Fruit fly (Drosophila melanogaster) Kc167 (cell line): ENCODE results near the gene CG43401.

Experiments used
- Myc ChIP-seq: fragments of >200 bp; optimal IDR thresholded peaks from 2 replicates; lab custom pipeline; 2017; ENCODE audit warnings: missing external identifiers
- Sin3A ChIP-seq: fragments of >200 bp; optimal IDR thresholded peaks from 2 replicates; lab custom pipeline; 2018; ENCODE audit warnings: missing external identifiers
- h ChIP-seq: fragments of >200 bp; optimal IDR thresholded peaks from 3 replicates; lab custom pipeline; 2018; ENCODE audit warnings: missing external identifiers
- insv ChIP-seq: fragments of >200 bp; optimal IDR thresholded peaks from 3 replicates; lab custom pipeline; 2018; ENCODE audit warnings: missing external identifiers
- psq ChIP-seq: fragments of >200 bp; optimal IDR thresholded peaks from 2 replicates; lab custom pipeline; 2017; ENCODE audit warnings: missing external identifiers
- ttk ChIP-seq: sonication (Bioruptor generic); optimal IDR thresholded peaks from 2 replicates; lab custom pipeline; 2017; ENCODE audit warnings: missing external identifiers

DNA sequence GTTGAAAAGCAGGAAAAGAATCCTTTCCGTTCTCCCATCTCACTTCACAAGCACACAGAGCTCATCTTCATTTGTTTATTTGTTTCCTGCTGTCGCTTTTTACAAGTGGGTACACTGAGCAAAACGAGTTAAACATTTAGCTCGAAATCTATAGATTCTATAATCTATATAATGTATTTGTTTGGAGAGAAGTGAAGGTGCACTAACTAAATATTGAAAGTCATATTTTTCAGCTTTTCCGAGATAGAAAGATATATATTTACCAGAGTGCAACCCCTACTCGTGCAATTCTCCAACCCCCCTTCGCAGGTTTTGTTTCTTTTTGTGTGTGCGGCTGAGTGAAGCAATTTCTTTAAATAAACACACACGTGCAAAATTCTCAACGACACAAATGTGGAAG lies 40.5 kb upstream of the CG43401 start:
- TF ChIP-seq psq (no peak), h (lab: Kevin White, UChicago) (no peak), ttk (no peak), Sin3A (no peak), insv (lab: Kevin White, UChicago) (no peak), Myc (lab: Kevin White, UChicago) (no peak)
